Worm (Caenorhabditis elegans): Measurements from ENCODE around the gene cnc-3.
A peak's percentile ranks its signal among the peaks of the same experiment; 100 is the strongest.

The cnc-3 gene

DNA sequence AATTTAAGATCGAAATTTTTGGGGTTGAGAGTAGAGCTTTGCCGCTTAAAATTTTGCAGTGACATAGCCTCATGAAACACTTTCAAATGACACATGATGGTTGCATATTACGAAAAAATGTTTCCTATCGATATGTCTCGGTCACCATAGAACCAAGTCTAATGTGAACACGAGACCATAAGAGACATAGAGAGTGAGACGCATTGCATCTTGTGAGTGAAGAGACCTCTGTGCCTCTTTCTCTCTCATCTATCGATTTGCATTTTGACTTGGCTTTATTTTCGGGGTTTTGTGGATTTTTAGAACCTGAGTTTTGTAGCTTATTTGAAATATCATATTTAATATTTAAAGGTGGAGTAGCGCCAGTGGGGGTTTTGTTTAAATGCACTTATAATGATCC is 19.1 kb downstream of the cnc-3 start:
- TF ChIP-seq Y95B8A.8 (GFP tag; IDR thresholded peaks at IDR 0.05), result no peak
- TF ChIP-seq cebp-1 (GFP tag; IDR thresholded peaks at IDR 0.05), result no peak
- TF ChIP-seq cebp-1 (tag; optimal IDR thresholded peaks at IDR 0.05), result peak; percentile 65
- TF ChIP-seq mxl-1 (tag; optimal IDR thresholded peaks at IDR 0.05), result no peak
- peak; percentile 34; the same call in 1 of the 2 replicates for TF ChIP-seq hmg-1.2 (GFP tag; IDR thresholded peaks at IDR 0.05)
- no peak for TF ChIP-seq him-1 (tag; optimal IDR thresholded peaks at IDR 0.05)
- TF ChIP-seq attf-5 (GFP tag; optimal IDR thresholded peaks at IDR 0.05), result peak; percentile 58
- no peak for TF ChIP-seq snpc-1.3 (tag; optimal IDR thresholded peaks at IDR 0.05; ENCODE audit: insufficient read depth)
- no peak for TF ChIP-seq attf-6 (GFP tag; IDR thresholded peaks at IDR 0.05)
- no peak for TF ChIP-seq F10E7.11 (tag; optimal IDR thresholded peaks at IDR 0.05)
- TF ChIP-seq nhr-80 (tag; optimal IDR thresholded peaks at IDR 0.05), result peak; percentile 43
- TF ChIP-seq nfyb-1 (GFP tag; IDR thresholded peaks at IDR 0.05), result no peak
- TF ChIP-seq lin-35 (GFP tag; optimal IDR thresholded peaks at IDR 0.05), result no peak
- TF ChIP-seq F33H1.4 (GFP tag; IDR thresholded peaks at IDR 0.05), result no peak
- TF ChIP-seq hlh-12 (tag; optimal IDR thresholded peaks at IDR 0.05), result no peak
- TF ChIP-seq tlf-1 (GFP tag; optimal IDR thresholded peaks at IDR 0.05), result no peak
- no peak for TF ChIP-seq let-526 (GFP tag; IDR thresholded peaks at IDR 0.05)
- no peak for TF ChIP-seq egl-18 (GFP tag; IDR thresholded peaks at IDR 0.05)
- TF ChIP-seq sdz-38 (tag; optimal IDR thresholded peaks at IDR 0.05), result no peak
- no peak for TF ChIP-seq nhr-179 (tag; optimal IDR thresholded peaks at IDR 0.05)

DNA sequence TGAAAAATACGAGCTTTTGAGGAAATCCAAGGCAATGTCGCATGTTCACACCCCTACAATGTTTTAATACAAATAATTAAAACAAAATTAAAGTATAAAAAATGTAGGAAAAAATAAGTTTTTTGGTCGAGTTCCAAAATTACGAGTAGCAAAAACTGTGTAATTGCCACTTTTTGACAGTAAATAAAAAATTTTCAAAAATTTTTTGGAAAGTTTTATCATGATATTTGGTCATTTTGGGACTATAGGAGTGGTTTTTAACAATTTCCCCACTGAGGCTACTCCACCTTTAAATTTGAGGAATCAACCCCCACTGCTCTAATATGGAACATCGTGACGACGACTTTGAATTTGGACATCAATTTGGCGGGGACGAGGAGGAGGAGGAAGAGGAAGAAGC is 19.6 kb downstream of the cnc-3 start, which contains the start of gene gid-8:
TSS of gene gid-8 (plus strand) at position 301 of the 400 bp plus-strand sequence.
- no peak for TF ChIP-seq ceh-100 (GFP tag; IDR thresholded peaks at IDR 0.05)
- TF ChIP-seq tlf-1 (GFP tag; optimal IDR thresholded peaks at IDR 0.05), result no peak
- no peak for TF ChIP-seq madf-8 (GFP tag; conservative IDR thresholded peaks at IDR 0.05)
- TF ChIP-seq cebp-1 (GFP tag; IDR thresholded peaks at IDR 0.05), result no peak
- TF ChIP-seq cebp-1 (tag; optimal IDR thresholded peaks at IDR 0.05), result no peak
- no peak for TF ChIP-seq ets-4 (GFP tag; optimal IDR thresholded peaks at IDR 0.05)
- no peak for TF ChIP-seq lag-1 (GFP tag; IDR thresholded peaks at IDR 0.05)
- TF ChIP-seq him-1 (tag; optimal IDR thresholded peaks at IDR 0.05), result no peak
- TF ChIP-seq ZK185.1 (tag; optimal IDR thresholded peaks at IDR 0.05; ENCODE audit: poor library complexity, severe bottlenecking), result no peak
- no peak for TF ChIP-seq egl-44 (GFP tag; IDR thresholded peaks at IDR 0.05)
- no peak for TF ChIP-seq akir-1 (GFP tag; optimal IDR thresholded peaks at IDR 0.05)
- no peak for TF ChIP-seq atf-7 (tag; optimal IDR thresholded peaks at IDR 0.05)
- no peak for TF ChIP-seq ztf-26 (tag; optimal IDR thresholded peaks at IDR 0.05)
- no peak for TF ChIP-seq rpc-1 (optimal IDR thresholded peaks at IDR 0.05)
- TF ChIP-seq rpc-1 (tag; optimal IDR thresholded peaks at IDR 0.05), result no peak
- no peak for TF ChIP-seq sea-2 (GFP tag; IDR thresholded peaks at IDR 0.05)
- no peak for TF ChIP-seq B0035.1 (tag; optimal IDR thresholded peaks at IDR 0.05)
- no peak for TF ChIP-seq ztf-28 (GFP tag; IDR thresholded peaks at IDR 0.05)
- no peak for TF ChIP-seq Y67H2A.10 (GFP tag; conservative IDR thresholded peaks at IDR 0.05)
- TF ChIP-seq madf-3 (GFP tag; IDR thresholded peaks at IDR 0.05), result no peak
- no peak for TF ChIP-seq die-1 (tag; optimal IDR thresholded peaks at IDR 0.05)
- no peak for TF ChIP-seq aptf-2 (GFP tag; conservative IDR thresholded peaks at IDR 0.05)

DNA sequence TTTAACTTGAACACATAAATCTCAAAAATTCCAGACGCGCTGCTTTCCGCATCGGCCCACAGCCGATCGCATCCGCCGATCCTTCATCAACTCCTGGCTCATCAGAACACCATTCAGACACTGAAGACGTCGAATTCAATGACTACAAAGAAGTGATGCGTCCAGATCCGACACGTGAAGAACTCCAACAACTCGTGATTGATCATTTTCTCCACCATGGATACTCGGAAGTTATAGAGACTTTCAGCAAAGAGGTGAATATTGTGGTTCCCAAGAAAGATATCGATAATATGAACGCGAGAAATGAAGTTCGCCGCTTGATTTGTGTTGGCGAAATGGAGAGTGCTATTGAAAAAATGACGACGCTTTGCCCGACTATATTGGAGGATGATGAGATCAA is 21.1 kb downstream of the cnc-3 start:
- TF ChIP-seq nhr-120 (GFP tag; IDR thresholded peaks at IDR 0.05) (no peak), ztf-18 (tag; optimal IDR thresholded peaks at IDR 0.05) (no peak), aptf-2 (GFP tag; conservative IDR thresholded peaks at IDR 0.05) (no peak), nhr-27 (tag; optimal IDR thresholded peaks at IDR 0.05) (no peak), F33H1.4 (GFP tag; IDR thresholded peaks at IDR 0.05) (no peak), F10E7.11 (tag; optimal IDR thresholded peaks at IDR 0.05) (no peak), F39B2.1 (GFP tag; IDR thresholded peaks at IDR 0.05) (no peak), sptf-2 (GFP tag; optimal IDR thresholded peaks at IDR 0.05) (no peak), F49E8.2 (tag; optimal IDR thresholded peaks at IDR 0.05; ENCODE audit: insufficient read depth) (no peak), zfh-2 (GFP tag; conservative IDR thresholded peaks at IDR 0.05) (no peak), snpc-1.3 (tag; optimal IDR thresholded peaks at IDR 0.05; ENCODE audit: insufficient read depth) (no peak), F22D6.2 (tag; optimal IDR thresholded peaks at IDR 0.05) (no peak)
